Worm (Caenorhabditis elegans) whole organism, L1 larva: ENCODE results near the gene mfsd-12.

Experiments
- C04F5.9 ChIP-seq: sonication (generic microtip); optimal IDR thresholded peaks from 2 replicates; lab custom pipeline; 2016; ENCODE audit warnings: missing genetic modification characterization, missing compliant biosample characterization
- C34B4.2 ChIP-seq: sonication (generic microtip); optimal IDR thresholded peaks from 2 replicates; lab custom pipeline; 2017; ENCODE audit warnings: mild to moderate bottlenecking, missing genetic modification characterization, missing compliant biosample characterization
- F16B12.6 ChIP-seq: fragments of 150-350 bp; optimal IDR thresholded peaks from 2 replicates; lab custom pipeline; 2014; ENCODE audit warnings: missing biosample characterization, missing genetic modification characterization
- aly-2 ChIP-seq: fragments of 150-350 bp; optimal IDR thresholded peaks from 2 replicates; lab custom pipeline; 2014; ENCODE audit warnings: missing biosample characterization, missing genetic modification characterization
- ceh-63 ChIP-seq: fragments of 200-800 bp; sonication (Bioruptor generic); optimal IDR thresholded peaks from 2 replicates; lab custom pipeline; 2018; ENCODE audit warnings: mild to moderate bottlenecking, missing genetic modification characterization, missing compliant biosample characterization
- ceh-8 ChIP-seq: fragments of 200-800 bp; sonication (Bioruptor generic); optimal IDR thresholded peaks from 2 replicates; lab custom pipeline; 2018; ENCODE audit warnings: mild to moderate bottlenecking, missing genetic modification characterization, moderate library complexity, missing compliant biosample characterization
- ceh-82 ChIP-seq, 3 experiments: fragments of 150-350 bp in 1 of 3; sonication (generic microtip) in 2 of 3; optimal IDR thresholded peaks; 2 replicates each; lab custom pipeline; 2014 to 2017; ENCODE audit warnings: missing biosample characterization in 3 of 3, missing genetic modification characterization in 3 of 3
- ceh-88 ChIP-seq: fragments of 200-800 bp; sonication (Bioruptor generic); IDR thresholded peaks from 2 replicates; pipeline ENCODE4 v1.3.6; 2022; ENCODE audit warnings: missing genetic modification characterization, missing compliant biosample characterization
- ceh-90 ChIP-seq: sonication (generic microtip); optimal IDR thresholded peaks from 2 replicates; lab custom pipeline; 2016; ENCODE audit warnings: missing genetic modification characterization, missing compliant biosample characterization
- efl-1 ChIP-seq, 4 experiments: fragments of 150-350 bp; optimal IDR thresholded peaks in 3 of 4; peaks in 1 of 4; 1 replicate in 1 of 4; 2 replicates in 3 of 4; lab custom pipeline; 2014; ENCODE audit warnings: missing biosample characterization in 2 of 4, missing genetic modification characterization in 2 of 4, missing genetic modification reagents in 2 of 4
- efl-3 ChIP-seq: fragments of 200-800 bp; sonication (Bioruptor generic); optimal IDR thresholded peaks from 2 replicates; lab custom pipeline; 2018; ENCODE audit warnings: mild to moderate bottlenecking, missing genetic modification characterization, missing compliant biosample characterization
- egl-13 ChIP-seq: sonication (generic microtip); optimal IDR thresholded peaks from 2 replicates; lab custom pipeline; 2016; ENCODE audit warnings: missing genotype, missing genetic modification reagents, missing genetic modification characterization, missing compliant biosample characterization
- egl-27 ChIP-seq, 2 experiments: fragments of 150-350 bp in 1 of 2; sonication (generic microtip); optimal IDR thresholded peaks; 3 replicates each; lab custom pipeline; 2017 to 2018; ENCODE audit warnings: missing biosample characterization in 2 of 2, missing genetic modification characterization in 2 of 2, missing genetic modification reagents in 2 of 2
- elt-2 ChIP-seq: sonication (generic microtip); optimal IDR thresholded peaks from 2 replicates; lab custom pipeline; 2016; ENCODE audit warnings: missing genetic modification characterization, mild to moderate bottlenecking, inconsistent platforms, missing compliant biosample characterization, missing genetic modification reagents
- fkh-10 ChIP-seq: sonication (generic microtip); optimal IDR thresholded peaks from 2 replicates; lab custom pipeline; 2017; ENCODE audit warnings: missing biosample characterization, missing genetic modification reagents, missing genetic modification characterization
- fkh-4 ChIP-seq: sonication (generic microtip); optimal IDR thresholded peaks from 2 replicates; lab custom pipeline; 2016; ENCODE audit warnings: missing compliant biosample characterization, missing genetic modification characterization, borderline replicate concordance
- fkh-8 ChIP-seq: sonication (generic microtip); optimal IDR thresholded peaks from 2 replicates; lab custom pipeline; 2016; ENCODE audit warnings: mild to moderate bottlenecking, missing genetic modification characterization, missing compliant biosample characterization
- fos-1 ChIP-seq: fragments of 150-350 bp; optimal IDR thresholded peaks from 2 replicates; lab custom pipeline; 2014; ENCODE audit warnings: missing biosample characterization, missing genetic modification characterization
- grh-1 ChIP-seq: fragments of 200-800 bp; sonication (Bioruptor generic); IDR thresholded peaks from 2 replicates; pipeline ENCODE4 v1.3.6; 2022; ENCODE audit warnings: missing genetic modification reagents, missing genetic modification characterization, missing compliant biosample characterization
- hlh-17 ChIP-seq: fragments of 200-800 bp; sonication (Bioruptor generic); optimal IDR thresholded peaks from 2 replicates; lab custom pipeline; 2018; ENCODE audit warnings: missing genetic modification characterization, mild to moderate bottlenecking, missing compliant biosample characterization, moderate library complexity, borderline replicate concordance
- hlh-4 ChIP-seq: sonication (generic microtip); optimal IDR thresholded peaks from 2 replicates; lab custom pipeline; 2016; ENCODE audit warnings: mild to moderate bottlenecking, missing genetic modification characterization, missing compliant biosample characterization
- hpl-2 ChIP-seq: fragments of 150-350 bp; optimal IDR thresholded peaks from 2 replicates; lab custom pipeline; 2014; ENCODE audit warnings: missing biosample characterization, missing genetic modification reagents, missing genetic modification characterization
- isw-1 ChIP-seq: fragments of 200-800 bp; sonication (Bioruptor generic); IDR thresholded peaks from 2 replicates; pipeline ENCODE4 v1.3.6; 2022; ENCODE audit warnings: missing genetic modification characterization, missing compliant biosample characterization
- jun-1 ChIP-seq: fragments of 150-350 bp; optimal IDR thresholded peaks from 2 replicates; lab custom pipeline; 2014; ENCODE audit warnings: missing biosample characterization, missing genetic modification reagents, missing genetic modification characterization
- lin-13 ChIP-seq: fragments of 150-350 bp; optimal IDR thresholded peaks from 2 replicates; lab custom pipeline; 2014; ENCODE audit warnings: missing biosample characterization, missing genetic modification reagents, missing genetic modification characterization
- lin-14 ChIP-seq: fragments of 200-800 bp; sonication (Bioruptor generic); optimal IDR thresholded peaks from 2 replicates; lab custom pipeline; 2018; ENCODE audit warnings: mild to moderate bottlenecking, missing genetic modification characterization, moderate library complexity, missing compliant biosample characterization
- lin-35 ChIP-seq, 2 experiments: fragments of 150-350 bp; optimal IDR thresholded peaks; 2 replicates each; lab custom pipeline; 2014; ENCODE audit warnings: missing biosample characterization in 2 of 2, missing genetic modification characterization in 2 of 2, missing genetic modification reagents in 2 of 2
- lin-39 ChIP-seq: fragments of 150-350 bp; optimal IDR thresholded peaks from 2 replicates; lab custom pipeline; 2014; ENCODE audit warnings: missing biosample characterization, missing genetic modification reagents, missing genetic modification characterization
- lir-3 ChIP-seq: sonication (generic microtip); optimal IDR thresholded peaks from 2 replicates; lab custom pipeline; 2016; ENCODE audit warnings: mild to moderate bottlenecking, missing genetic modification characterization, moderate library complexity, missing compliant biosample characterization; ENCODE audit not compliant: poor library complexity
- mab-9 ChIP-seq: fragments of 200-800 bp; sonication (Bioruptor generic); IDR thresholded peaks from 2 replicates; pipeline ENCODE4 v1.3.6; 2022; ENCODE audit warnings: missing genetic modification reagents, missing genetic modification characterization, missing compliant biosample characterization
- mep-1 ChIP-seq: fragments of 150-350 bp; optimal IDR thresholded peaks from 2 replicates; lab custom pipeline; 2014; ENCODE audit warnings: missing biosample characterization, missing genetic modification characterization
- nhr-19 ChIP-seq: fragments of 200-800 bp; sonication (Bioruptor generic); conservative IDR thresholded peaks from 2 replicates; pipeline ENCODE4 v1.3.6; 2022; ENCODE audit warnings: missing genetic modification characterization, missing compliant biosample characterization
- nhr-237 ChIP-seq: fragments of 150-350 bp; optimal IDR thresholded peaks from 2 replicates; lab custom pipeline; 2014; ENCODE audit warnings: missing biosample characterization, missing genetic modification characterization
- nhr-28 ChIP-seq: fragments of 150-350 bp; optimal IDR thresholded peaks from 2 replicates; lab custom pipeline; 2014; ENCODE audit warnings: missing biosample characterization, missing genetic modification characterization
- nhr-77 ChIP-seq: fragments of 150-350 bp; optimal IDR thresholded peaks from 2 replicates; lab custom pipeline; 2014; ENCODE audit warnings: missing biosample characterization, missing genetic modification characterization
- nhr-85 ChIP-seq: sonication (generic microtip); peaks from one replicate; lab custom pipeline; 2016; ENCODE audit warnings: missing genetic modification characterization, inconsistent platforms, missing compliant biosample characterization
- nhr-90 ChIP-seq: sonication (generic microtip); optimal IDR thresholded peaks from 2 replicates; lab custom pipeline; 2016; ENCODE audit warnings: mild to moderate bottlenecking, missing genetic modification characterization, missing compliant biosample characterization; ENCODE audit not compliant: poor library complexity
- pag-3 ChIP-seq: sonication (generic microtip); optimal IDR thresholded peaks from 2 replicates; lab custom pipeline; 2017; ENCODE audit warnings: missing genetic modification characterization, mild to moderate bottlenecking, missing compliant biosample characterization, antibody characterized with exemption, borderline replicate concordance; ENCODE audit not compliant: insufficient read depth
- pqm-1 ChIP-seq: sonication (generic microtip); optimal IDR thresholded peaks from 3 replicates; lab custom pipeline; 2017; ENCODE audit warnings: missing biosample characterization, missing genetic modification characterization
- skn-1 ChIP-seq: fragments of 150-350 bp; optimal IDR thresholded peaks from 2 replicates; lab custom pipeline; 2014; ENCODE audit warnings: missing biosample characterization, missing genetic modification characterization
- snpc-4 ChIP-seq: fragments of 150-350 bp; optimal IDR thresholded peaks from 2 replicates; lab custom pipeline; 2014; ENCODE audit warnings: missing biosample characterization, missing genetic modification characterization
- sptf-1 ChIP-seq: fragments of 150-350 bp; optimal IDR thresholded peaks from 2 replicates; lab custom pipeline; 2014; ENCODE audit warnings: missing biosample characterization, missing genetic modification characterization
- swsn-7 ChIP-seq: sonication (generic microtip); optimal IDR thresholded peaks from 2 replicates; lab custom pipeline; 2016; ENCODE audit warnings: missing genetic modification characterization, missing compliant biosample characterization
- unc-30 ChIP-seq: sonication (generic microtip); optimal IDR thresholded peaks from 2 replicates; lab custom pipeline; 2017; ENCODE audit warnings: missing biosample characterization, missing genetic modification characterization
- unc-62 ChIP-seq: fragments of 150-350 bp; optimal IDR thresholded peaks from 2 replicates; lab custom pipeline; 2014; ENCODE audit warnings: missing biosample characterization, missing genetic modification reagents, missing genetic modification characterization
- unc-86 ChIP-seq: sonication (generic microtip); optimal IDR thresholded peaks from 2 replicates; lab custom pipeline; 2016; ENCODE audit warnings: missing genetic modification characterization, missing compliant biosample characterization
- vab-15 ChIP-seq: sonication (generic microtip); optimal IDR thresholded peaks from 2 replicates; lab custom pipeline; 2017; ENCODE audit warnings: missing genotype, mild to moderate bottlenecking, missing genetic modification characterization, missing compliant biosample characterization
- xbp-1 ChIP-seq: sonication (generic microtip); optimal IDR thresholded peaks from 2 replicates; lab custom pipeline; 2016; ENCODE audit warnings: missing genetic modification characterization, missing compliant biosample characterization
- zag-1 ChIP-seq: fragments of 150-350 bp; optimal IDR thresholded peaks from 2 replicates; lab custom pipeline; 2014; ENCODE audit warnings: missing biosample characterization, missing genetic modification characterization
- zip-4 ChIP-seq: fragments of 200-800 bp; sonication (Bioruptor generic); optimal IDR thresholded peaks from 2 replicates; lab custom pipeline; 2018; ENCODE audit warnings: mild to moderate bottlenecking, missing genetic modification characterization, moderate library complexity, missing compliant biosample characterization
- ztf-11 ChIP-seq, 2 experiments: sonication (generic microtip); optimal IDR thresholded peaks; 2 replicates each; lab custom pipeline; 2016 to 2017; ENCODE audit warnings: missing genetic modification characterization in 2 of 2, missing biosample characterization in 1 of 2, missing compliant biosample characterization in 1 of 2
- ztf-4 ChIP-seq: fragments of 150-350 bp; optimal IDR thresholded peaks from 2 replicates; lab custom pipeline; 2014; ENCODE audit warnings: missing biosample characterization, missing genetic modification characterization

The mfsd-12 gene

DNA sequence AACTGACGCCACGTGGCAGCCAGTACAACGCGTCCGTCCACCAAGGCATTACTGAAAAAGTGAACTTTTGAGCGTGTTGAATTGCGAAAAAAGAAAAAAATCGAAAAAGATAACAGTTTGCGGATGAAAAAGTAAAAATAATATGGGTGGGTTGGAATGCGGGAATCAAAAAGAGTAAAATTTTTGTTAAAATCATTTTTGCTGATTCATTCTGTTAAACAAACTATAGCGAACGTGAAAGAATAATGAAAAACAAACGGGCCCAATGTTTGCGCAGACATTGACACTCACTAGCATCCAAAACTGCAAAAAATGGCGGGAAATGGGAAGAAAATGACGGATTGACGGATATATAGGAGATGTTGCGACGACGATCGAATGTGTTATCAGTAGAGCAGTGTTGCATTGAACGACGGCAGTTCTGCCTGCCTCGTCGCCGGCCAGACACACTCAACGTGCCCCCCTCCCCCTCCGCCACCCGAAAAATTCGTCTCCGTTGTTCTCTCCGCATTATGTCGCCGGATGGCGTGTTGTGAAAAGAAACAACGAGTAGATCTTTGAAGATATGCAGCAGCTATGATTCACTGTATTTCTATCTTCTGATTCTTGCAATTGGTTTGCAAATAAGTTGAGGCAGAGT, 31.6 kb downstream of the mfsd-12 start, which contains the start of gene hyl-2 (continued):
- TF ChIP-seq hpl-2 (GFP tag; lab: Kevin White, UChicago) (no peak), fkh-8 (peak; percentile 31), jun-1 (tag; lab: Kevin White, UChicago) (no peak), unc-30 (tag; lab: Kevin White, UChicago) (no peak), efl-3 (GFP tag; lab: Kevin White, UChicago) (no peak), lin-39 (no peak), lin-14 (GFP tag; lab: Kevin White, UChicago) (peak; percentile 93), pqm-1 (no peak), unc-86 (tag; lab: Kevin White, UChicago) (no peak), fkh-4 (tag; lab: Kevin White, UChicago) (no peak), fos-1 (no peak), ztf-11 (tag; optimal IDR thresholded peaks at IDR 0.05; lab: Kevin White, UChicago) (no peak), nhr-90 (tag; lab: Kevin White, UChicago) (no peak), nhr-28 (tag; lab: Kevin White, UChicago) (no peak), ceh-8 (no peak), C04F5.9 (no peak), lir-3 (no peak), nhr-237 (no peak), egl-13 (tag; lab: Kevin White, UChicago) (no peak), mab-9 (no peak), lin-13 (GFP tag; lab: Kevin White, UChicago) (no peak), hlh-4 (tag; lab: Kevin White, UChicago) (no peak), nhr-77 (no peak), fkh-10 (GFP tag; lab: Kevin White, UChicago) (peak; percentile 34), nhr-19 (GFP tag; lab: Robert Waterston, UW) (peak; percentile 34), unc-62 (GFP tag; lab: Kevin White, UChicago) (no peak), zip-4 (GFP tag; lab: Kevin White, UChicago) (no peak), swsn-7 (peak; percentile 26), snpc-4 (no peak), ceh-63 (GFP tag; lab: Kevin White, UChicago) (no peak), ceh-88 (GFP tag; lab: Robert Waterston, UW) (no peak), mep-1 (tag; lab: Kevin White, UChicago) (peak; percentile 44), hlh-17 (GFP tag; lab: Kevin White, UChicago) (no peak), nhr-85 (tag; lab: Kevin White, UChicago) (peak; percentile 76), F16B12.6 (tag; lab: Kevin White, UChicago) (peak; percentile 6), C34B4.2 (no peak), isw-1 (no peak), vab-15 (tag; lab: Kevin White, UChicago) (no peak), ceh-82 (tag; optimal IDR thresholded peaks at IDR 0.05; lab: Kevin White, UChicago) (peak in 1 of 3 experiments; percentile 50), xbp-1 (tag; lab: Kevin White, UChicago) (peak; percentile 35), grh-1 (GFP tag; lab: Robert Waterston, UW) (no peak)

DNA sequence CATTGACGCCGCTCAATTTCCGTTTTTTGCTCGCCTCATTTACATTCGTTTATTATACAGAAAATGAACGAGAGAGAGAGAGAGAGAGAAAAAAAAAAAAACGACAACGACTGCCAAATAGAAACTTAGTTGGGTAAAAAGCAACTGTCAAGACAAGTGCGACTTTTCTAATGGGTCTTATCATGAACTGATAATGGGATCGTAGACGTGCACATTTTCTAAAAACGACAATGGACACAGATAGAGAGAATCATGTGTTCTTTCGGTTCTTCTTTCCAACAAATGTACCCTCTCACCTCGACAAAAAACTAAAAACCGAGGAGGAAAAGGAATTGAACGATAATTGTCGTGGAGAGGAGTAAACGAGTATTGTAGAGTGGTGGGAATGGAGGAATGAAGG, 32.2 kb downstream of the mfsd-12 start:
- TF ChIP-seq pqm-1 = peak; percentile 15
- TF ChIP-seq ztf-4 (tag; lab: Kevin White, UChicago) = no peak
- TF ChIP-seq sptf-1 (tag; lab: Kevin White, UChicago) = no peak
- TF ChIP-seq nhr-85 (tag; lab: Kevin White, UChicago) = no peak
- TF ChIP-seq mep-1 (tag; lab: Kevin White, UChicago) = no peak
- TF ChIP-seq lin-35 (GFP tag; optimal IDR thresholded peaks at IDR 0.05; lab: Kevin White, UChicago) = peak in 1 of 2 experiments; percentile 33
- no peak for TF ChIP-seq skn-1 (tag; lab: Kevin White, UChicago)
- no peak for TF ChIP-seq fkh-4 (tag; lab: Kevin White, UChicago)
- TF ChIP-seq nhr-19 (GFP tag; lab: Robert Waterston, UW) = no peak
- no peak for TF ChIP-seq C34B4.2
- no peak for TF ChIP-seq ceh-90
- no peak for TF ChIP-seq efl-3 (GFP tag; lab: Kevin White, UChicago)
- no peak for TF ChIP-seq efl-1 (optimal IDR thresholded peaks at IDR 0.05; lab: Kevin White, UChicago)
- no peak for TF ChIP-seq efl-1 (GFP tag; optimal IDR thresholded peaks at IDR 0.05 in 1 of 2; lab: Kevin White, UChicago)
- TF ChIP-seq grh-1 (GFP tag; lab: Robert Waterston, UW) = no peak
- no peak for TF ChIP-seq pag-3 (tag; lab: Kevin White, UChicago)
- no peak for TF ChIP-seq aly-2 (tag; lab: Kevin White, UChicago)
- no peak for TF ChIP-seq ceh-63 (GFP tag; lab: Kevin White, UChicago)
- TF ChIP-seq zag-1 (tag; lab: Kevin White, UChicago) = no peak
- TF ChIP-seq elt-2 (tag; lab: Kevin White, UChicago) = peak; percentile 75
- no peak for TF ChIP-seq egl-27 (tag; optimal IDR thresholded peaks at IDR 0.05; lab: Kevin White, UChicago)
